Fruit fly (Drosophila melanogaster): ENCODE measurements around the gene CG7099.

dm6 chr2L:13399565-13399964 lies 12.2 kb downstream of the CG7099 start:
- TF ChIP-seq CG17806 (tag; optimal IDR thresholded peaks at IDR 0.05) (no peak), Pif1B (GFP tag; optimal IDR thresholded peaks at IDR 0.05) (no peak), Pif1A (GFP tag; optimal IDR thresholded peaks at IDR 0.05) (peak; percentile 27), gl (tag; optimal IDR thresholded peaks at IDR 0.05) (no peak), EcR (GFP tag; optimal IDR thresholded peaks at IDR 0.05) (no peak), CG4496 (GFP tag; IDR thresholded peaks at IDR 0.05) (0 out of 3 replicates have a peak, but pooled peaks have one; percentile 29), rn (GFP tag; IDR thresholded peaks at IDR 0.05) (no peak)

Data from whole organism, pupa.